Worm (Caenorhabditis elegans): ENCODE measurements around the gene cwp-5.
A peak's percentile ranks its signal among the peaks of the same experiment; 100 is the strongest.

Gene cwp-5

ce11 chrX:13164301-13164700 is 25.5 kb downstream of the cwp-5 start:
- TF ChIP-seq snpc-1.1 (tag; optimal IDR thresholded peaks at IDR 0.05; ENCODE audit: insufficient read depth), result no peak
- peak; percentile 36 for TF ChIP-seq somi-1 (GFP tag; optimal IDR thresholded peaks at IDR 0.05)
- no peak for TF ChIP-seq sdz-38 (tag; optimal IDR thresholded peaks at IDR 0.05)
- TF ChIP-seq madf-6 (GFP tag; IDR thresholded peaks at IDR 0.05), result no peak
- TF ChIP-seq Y95B8A.8 (GFP tag; IDR thresholded peaks at IDR 0.05), result no peak
- TF ChIP-seq rcor-1 (GFP tag; IDR thresholded peaks at IDR 0.05), result no peak
- no peak for TF ChIP-seq hrde-1 (tag; optimal IDR thresholded peaks at IDR 0.05; ENCODE audit: borderline replicate concordance)
- TF ChIP-seq chd-7 (tag; optimal IDR thresholded peaks at IDR 0.05), result peak; percentile 16
- TF ChIP-seq mel-28 (tag; optimal IDR thresholded peaks at IDR 0.05; ENCODE audit: borderline replicate concordance), result peak; percentile 2
- TF ChIP-seq cebp-1 (GFP tag; IDR thresholded peaks at IDR 0.05), result no peak
- TF ChIP-seq cebp-1 (tag; optimal IDR thresholded peaks at IDR 0.05), result peak; percentile 18
- no peak for TF ChIP-seq nhr-80 (tag; optimal IDR thresholded peaks at IDR 0.05)

- TF ChIP-seq lin-40 (tag; optimal IDR thresholded peaks at IDR 0.05), result no peak
- no peak for TF ChIP-seq F22D6.2 (tag; optimal IDR thresholded peaks at IDR 0.05)
- TF ChIP-seq nhr-80 (tag; optimal IDR thresholded peaks at IDR 0.05), result peak; percentile 69
Measured at ce11 chrX:13163185-13163584, 26.6 kb downstream of the cwp-5 start.

- no peak for TF ChIP-seq C17E4.6 (GFP tag; IDR thresholded peaks at IDR 0.05)
Measured at ce11 chrX:13162351-13163038, 27.3 kb downstream of the cwp-5 start.

- TF ChIP-seq sea-2 (GFP tag; IDR thresholded peaks at IDR 0.05) (no peak), die-1 (tag; optimal IDR thresholded peaks at IDR 0.05) (no peak), sdz-38 (tag; optimal IDR thresholded peaks at IDR 0.05) (no peak), let-607 (tag; optimal IDR thresholded peaks at IDR 0.05) (no peak)
Measured at ce11 chrX:13161778-13162177, 28.0 kb downstream of the cwp-5 start.

- TF ChIP-seq Y53G8AR.9 (GFP tag; conservative IDR thresholded peaks at IDR 0.05) (no peak), xnd-1 (tag; optimal IDR thresholded peaks at IDR 0.05) (no peak), cebp-2 (GFP tag; IDR thresholded peaks at IDR 0.05) (no peak), hmg-1.2 (GFP tag; IDR thresholded peaks at IDR 0.05) (no peak), cebp-1 (GFP tag; IDR thresholded peaks at IDR 0.05) (peak; percentile 73), cebp-1 (tag; optimal IDR thresholded peaks at IDR 0.05) (peak; percentile 78), madf-8 (GFP tag; conservative IDR thresholded peaks at IDR 0.05) (no peak), somi-1 (GFP tag; optimal IDR thresholded peaks at IDR 0.05) (no peak), mel-28 (tag; optimal IDR thresholded peaks at IDR 0.05; ENCODE audit: borderline replicate concordance) (no peak), madf-3 (GFP tag; IDR thresholded peaks at IDR 0.05) (no peak), rec-8 (tag; optimal IDR thresholded peaks at IDR 0.05) (no peak), attf-3 (GFP tag; conservative IDR thresholded peaks at IDR 0.05) (no peak), ccch-3 (GFP tag; optimal IDR thresholded peaks at IDR 0.05) (no peak), nhr-80 (tag; optimal IDR thresholded peaks at IDR 0.05) (peak; percentile 43), ceh-40 (GFP tag; IDR thresholded peaks at IDR 0.05) (no peak), unc-62 (GFP tag; optimal IDR thresholded peaks at IDR 0.05) (peak; percentile 2), lin-35 (GFP tag; optimal IDR thresholded peaks at IDR 0.05) (no peak)
Measured at ce11 chrX:13159890-13160289, 29.9 kb downstream of the cwp-5 start.

Measured in whole organism, young adult.